Worm (Caenorhabditis elegans): Measurements from ENCODE around the gene lpr-7.

DNA sequence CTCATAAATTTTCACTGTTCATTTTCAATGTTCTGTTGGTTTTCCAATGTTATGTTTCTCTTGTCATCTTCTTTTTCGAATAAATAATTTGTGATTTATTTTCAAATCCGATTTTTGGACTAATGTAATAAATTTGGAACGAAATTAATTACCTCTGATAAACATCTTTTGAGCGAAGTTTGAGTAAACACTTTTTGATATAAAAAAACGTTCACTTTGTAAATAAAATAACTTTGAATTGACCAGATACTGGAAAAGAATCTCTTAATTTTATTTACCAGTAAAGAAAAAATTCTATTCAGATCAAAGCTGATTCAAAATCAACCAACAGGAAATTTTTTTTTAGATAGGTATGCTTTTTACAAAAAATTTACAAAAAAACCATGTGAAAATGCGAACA is 15.8 kb downstream of the lpr-7 start, which contains the start of gene lgc-32:
- TF ChIP-seq nhr-11 (tag; optimal IDR thresholded peaks at IDR 0.05) (no peak), aly-2 (tag; optimal IDR thresholded peaks at IDR 0.05) (no peak), nhr-12 (tag; optimal IDR thresholded peaks at IDR 0.05) (no peak), nhr-237 (tag; optimal IDR thresholded peaks at IDR 0.05) (no peak), snpc-4 (tag; optimal IDR thresholded peaks at IDR 0.05) (no peak), nhr-77 (tag; optimal IDR thresholded peaks at IDR 0.05) (no peak), egl-5 (tag; optimal IDR thresholded peaks at IDR 0.05) (no peak), nhr-23 (tag; optimal IDR thresholded peaks at IDR 0.05) (no peak), elt-3 (tag; optimal IDR thresholded peaks at IDR 0.05) (no peak), nfya-1 (tag; optimal IDR thresholded peaks at IDR 0.05; ENCODE audit: insufficient read depth) (no peak), elt-1 (tag; optimal IDR thresholded peaks at IDR 0.05) (no peak)
